Fruit fly (Drosophila melanogaster) whole organism, embryonic: ENCODE measurements around the gene CG33181.
A peak's percentile ranks its signal among the peaks of the same experiment; 100 is the strongest.

ENCODE experiments used
- Atf-2 ChIP-seq: fragments of 200-800 bp; sonication (Bioruptor generic); optimal IDR thresholded peaks from 2 replicates; lab custom pipeline; 2016; ENCODE audit warnings: missing biosample characterization, missing genetic modification characterization
- Bdp1 ChIP-seq: fragments of 200-800 bp; sonication (Bioruptor generic); optimal IDR thresholded peaks from 3 replicates; lab custom pipeline; 2016; ENCODE audit warnings: missing biosample characterization, missing genetic modification characterization
- BtbVII ChIP-seq: fragments of 200-800 bp; sonication (Bioruptor generic); optimal IDR thresholded peaks from 3 replicates; lab custom pipeline; 2017; ENCODE audit warnings: missing biosample characterization, mild to moderate bottlenecking, missing genetic modification characterization
- CG12071 ChIP-seq: fragments of 200-800 bp; sonication (Bioruptor generic); optimal IDR thresholded peaks from 3 replicates; lab custom pipeline; 2018; ENCODE audit warnings: missing biosample characterization, mild to moderate bottlenecking, missing genetic modification characterization
- CG12942 ChIP-seq: fragments of 200-800 bp; sonication (Bioruptor generic); optimal IDR thresholded peaks from 3 replicates; lab custom pipeline; 2016; ENCODE audit warnings: missing biosample characterization, missing genetic modification characterization
- CG13287 ChIP-seq: fragments of 200-800 bp; sonication (Bioruptor generic); IDR thresholded peaks from 2 replicates; pipeline ENCODE4 v1.3.6; 2022; ENCODE audit warnings: missing biosample characterization, missing genetic modification characterization; ENCODE audit not compliant: partially characterized antibody
- CG14014 ChIP-seq: fragments of 200-800 bp; sonication (Bioruptor generic); IDR thresholded peaks from 2 replicates; pipeline ENCODE4 v1.3.6; 2022; ENCODE audit warnings: missing biosample characterization, missing genetic modification characterization
- CG2129 ChIP-seq: fragments of 200-800 bp; sonication (Bioruptor generic); IDR thresholded peaks from 2 replicates; pipeline ENCODE4 v1.3.6; 2022; ENCODE audit warnings: missing biosample characterization, missing genetic modification characterization; ENCODE audit not compliant: partially characterized antibody
- CG2712 ChIP-seq: fragments of 200-800 bp; optimal IDR thresholded peaks from 3 replicates; lab custom pipeline; 2019; ENCODE audit warnings: missing biosample characterization, mild to moderate bottlenecking, missing genetic modification characterization, moderate library complexity
- CG31224 ChIP-seq: fragments of 200-800 bp; sonication (Bioruptor generic); IDR thresholded peaks from 2 replicates; pipeline ENCODE4 v1.3.6; 2022; ENCODE audit warnings: missing biosample characterization, missing genetic modification characterization
- CG32767 ChIP-seq: fragments of 200-800 bp; sonication (Bioruptor generic); IDR thresholded peaks from 2 replicates; pipeline ENCODE4 v1.3.6; 2022; ENCODE audit warnings: missing biosample characterization, missing genetic modification characterization
- CG3407 ChIP-seq: fragments of 200-800 bp; sonication (Bioruptor generic); optimal IDR thresholded peaks from 2 replicates; lab custom pipeline; 2018; ENCODE audit warnings: missing biosample characterization, mild to moderate bottlenecking, missing genetic modification characterization
- CG4328 ChIP-seq: fragments of 200-800 bp; sonication (Bioruptor generic); optimal IDR thresholded peaks from 3 replicates; lab custom pipeline; 2017; ENCODE audit warnings: missing biosample characterization, missing genetic modification reagents, missing genetic modification characterization
- CG4730 ChIP-seq: fragments of 200-800 bp; sonication (Bioruptor generic); IDR thresholded peaks from 2 replicates; pipeline ENCODE4 v1.3.6; 2022; ENCODE audit warnings: missing biosample characterization, missing genetic modification characterization
- CG4820 ChIP-seq: fragments of 200-800 bp; sonication (Bioruptor generic); optimal IDR thresholded peaks from 3 replicates; lab custom pipeline; 2016; ENCODE audit warnings: missing biosample characterization, missing genetic modification characterization
- CG8388 ChIP-seq: fragments of 200-800 bp; sonication (Bioruptor generic); optimal IDR thresholded peaks from 2 replicates; lab custom pipeline; 2019; ENCODE audit warnings: missing biosample characterization, mild to moderate bottlenecking, missing genetic modification characterization, moderate library complexity
- CG8478 ChIP-seq: fragments of >200 bp; optimal IDR thresholded peaks from 2 replicates; lab custom pipeline; 2018
- CG8924 ChIP-seq: fragments of 200-800 bp; optimal IDR thresholded peaks from 3 replicates; lab custom pipeline; 2019; ENCODE audit warnings: missing biosample characterization, mild to moderate bottlenecking, missing genetic modification characterization, moderate library complexity
- CG9797 ChIP-seq: fragments of 200-800 bp; sonication (Bioruptor generic); optimal IDR thresholded peaks from 3 replicates; lab custom pipeline; 2018; ENCODE audit warnings: missing biosample characterization, mild to moderate bottlenecking, missing genetic modification characterization
- CrebB ChIP-seq: fragments of 200-800 bp; sonication (Bioruptor generic); optimal IDR thresholded peaks from 3 replicates; lab custom pipeline; 2018; ENCODE audit warnings: missing biosample characterization, mild to moderate bottlenecking, missing genetic modification characterization
- D19B ChIP-seq: fragments of 200-800 bp; sonication (Bioruptor generic); optimal IDR thresholded peaks from 2 replicates; lab custom pipeline; 2017; ENCODE audit warnings: missing biosample characterization, mild to moderate bottlenecking, missing genetic modification characterization
- Dp ChIP-seq: fragments of 200-800 bp; sonication (Bioruptor generic); optimal IDR thresholded peaks from 2 replicates; lab custom pipeline; 2018; ENCODE audit warnings: missing biosample characterization, mild to moderate bottlenecking, missing genetic modification characterization, moderate library complexity
- Dref ChIP-seq: fragments of 200-800 bp; sonication (Bioruptor generic); IDR thresholded peaks from 2 replicates; pipeline ENCODE4 v1.3.6; 2022; ENCODE audit warnings: missing biosample characterization, missing genetic modification characterization
- HLHmδ ChIP-seq: fragments of 200-800 bp; sonication (Bioruptor generic); optimal IDR thresholded peaks from 2 replicates; lab custom pipeline; 2018; ENCODE audit warnings: missing biosample characterization, mild to moderate bottlenecking, missing genetic modification characterization, moderate library complexity
- Hand ChIP-seq: fragments of 200-800 bp; sonication (Bioruptor generic); optimal IDR thresholded peaks from 2 replicates; lab custom pipeline; 2017; ENCODE audit warnings: mild to moderate bottlenecking, missing biosample characterization, missing genetic modification reagents, missing genetic modification characterization
- Hmr ChIP-seq: fragments of 200-800 bp; sonication (Bioruptor generic); optimal IDR thresholded peaks from 3 replicates; lab custom pipeline; 2017; ENCODE audit warnings: mild to moderate bottlenecking, missing biosample characterization, missing genetic modification reagents, missing genetic modification characterization
- Med ChIP-seq: fragments of 200-800 bp; sonication (Bioruptor generic); peaks from one replicate; lab custom pipeline; 2016; ENCODE audit warnings: missing biosample characterization, missing genetic modification characterization, mild to moderate bottlenecking, inconsistent platforms, moderate library complexity
- Myb ChIP-seq: fragments of 200-800 bp; sonication (Bioruptor generic); optimal IDR thresholded peaks from 2 replicates; lab custom pipeline; 2016; ENCODE audit warnings: missing biosample characterization, missing genetic modification characterization
- NK7.1 ChIP-seq: fragments of 200-800 bp; sonication (Bioruptor generic); optimal IDR thresholded peaks from 3 replicates; lab custom pipeline; 2016; ENCODE audit warnings: missing biosample characterization, missing genetic modification characterization
- Nf-YA ChIP-seq: fragments of 200-800 bp; sonication (Bioruptor generic); IDR thresholded peaks from 2 replicates; pipeline ENCODE4 v1.3.6; 2022; ENCODE audit warnings: missing biosample characterization, missing genetic modification characterization
- Scr ChIP-seq: fragments of 200-800 bp; sonication (Bioruptor generic); IDR thresholded peaks from 2 replicates; pipeline ENCODE4 v1.3.6; 2022; ENCODE audit warnings: missing biosample characterization, missing genetic modification characterization; ENCODE audit not compliant: partially characterized antibody
- Spps ChIP-seq: fragments of 200-800 bp; sonication (Bioruptor generic); optimal IDR thresholded peaks from 2 replicates; lab custom pipeline; 2018; ENCODE audit warnings: missing biosample characterization, mild to moderate bottlenecking, missing genetic modification characterization
- Sry-δ ChIP-seq: fragments of 200-800 bp; sonication (Bioruptor generic); optimal IDR thresholded peaks from 2 replicates; lab custom pipeline; 2016; ENCODE audit warnings: missing biosample characterization, missing genetic modification characterization
- Usf ChIP-seq: fragments of 200-800 bp; sonication (Bioruptor generic); optimal IDR thresholded peaks from 2 replicates; lab custom pipeline; 2017; ENCODE audit warnings: missing genotype, missing biosample characterization, missing genetic modification characterization
- al ChIP-seq: fragments of 200-800 bp; sonication (Bioruptor generic); IDR thresholded peaks from 2 replicates; pipeline ENCODE4 v1.3.6; 2022; ENCODE audit warnings: missing biosample characterization, missing genetic modification characterization
- corto ChIP-seq: fragments of 200-800 bp; sonication (Bioruptor generic); optimal IDR thresholded peaks from 2 replicates; lab custom pipeline; 2016; ENCODE audit warnings: missing biosample characterization, mild to moderate bottlenecking, missing genetic modification characterization, moderate library complexity
- dm ChIP-seq: fragments of 200-800 bp; sonication (Bioruptor generic); optimal IDR thresholded peaks from 3 replicates; lab custom pipeline; 2016; ENCODE audit warnings: missing biosample characterization, missing genetic modification characterization
- dysf ChIP-seq: fragments of 200-800 bp; sonication (Bioruptor generic); IDR thresholded peaks from 3 replicates; pipeline ENCODE4 v1.3.6; 2022; ENCODE audit warnings: missing biosample characterization, missing genetic modification characterization
- eyg ChIP-seq: fragments of 200-800 bp; sonication (Bioruptor generic); optimal IDR thresholded peaks from 3 replicates; lab custom pipeline; 2016; ENCODE audit warnings: missing biosample characterization, missing genetic modification characterization
- fru ChIP-seq: fragments of >200 bp; optimal IDR thresholded peaks from 2 replicates; lab custom pipeline; 2017
- fu2 ChIP-seq: fragments of 200-800 bp; sonication (Bioruptor generic); optimal IDR thresholded peaks from 2 replicates; lab custom pipeline; 2016; ENCODE audit warnings: missing biosample characterization, missing genetic modification characterization
- gfzf ChIP-seq: fragments of 200-800 bp; sonication (Bioruptor generic); optimal IDR thresholded peaks from 2 replicates; lab custom pipeline; 2016; ENCODE audit warnings: missing biosample characterization, mild to moderate bottlenecking, missing genetic modification characterization, moderate library complexity
- gt ChIP-seq: fragments of 200-800 bp; sonication (Bioruptor generic); IDR thresholded peaks from 2 replicates; pipeline ENCODE4 v1.3.6; 2022; ENCODE audit warnings: missing biosample characterization, missing genetic modification characterization
- klu ChIP-seq: fragments of 200-800 bp; sonication (Bioruptor generic); IDR thresholded peaks from 2 replicates; pipeline ENCODE4 v1.3.6; 2022; ENCODE audit warnings: missing biosample characterization, missing genetic modification characterization
- lab ChIP-seq: fragments of 200-800 bp; sonication (Bioruptor generic); optimal IDR thresholded peaks from 3 replicates; lab custom pipeline; 2017; ENCODE audit warnings: missing biosample characterization, missing genetic modification characterization, mild to moderate bottlenecking, moderate library complexity, missing genetic modification reagents
- lbe ChIP-seq: fragments of 200-800 bp; sonication (Bioruptor generic); optimal IDR thresholded peaks from 2 replicates; lab custom pipeline; 2016; ENCODE audit warnings: missing biosample characterization, mild to moderate bottlenecking, missing genetic modification characterization
- mld ChIP-seq: fragments of 200-800 bp; sonication (Bioruptor generic); IDR thresholded peaks from 3 replicates; pipeline ENCODE4 v1.3.6; 2022; ENCODE audit warnings: missing biosample characterization, missing genetic modification characterization; ENCODE audit not compliant: partially characterized antibody
- pfk ChIP-seq: fragments of 200-800 bp; sonication (Bioruptor generic); optimal IDR thresholded peaks from 2 replicates; lab custom pipeline; 2018; ENCODE audit warnings: missing biosample characterization, mild to moderate bottlenecking, missing genetic modification characterization, moderate library complexity
- pzg ChIP-seq: fragments of 200-800 bp; sonication (Bioruptor generic); optimal IDR thresholded peaks from 3 replicates; lab custom pipeline; 2018; ENCODE audit warnings: missing biosample characterization, mild to moderate bottlenecking, missing genetic modification characterization, moderate library complexity
- so ChIP-seq: fragments of 200-800 bp; sonication (Bioruptor generic); IDR thresholded peaks from 3 replicates; pipeline ENCODE4 v1.3.6; 2022; ENCODE audit warnings: missing biosample characterization, missing genetic modification characterization
- stwl ChIP-seq: fragments of 200-800 bp; sonication (Bioruptor generic); optimal IDR thresholded peaks from 3 replicates; lab custom pipeline; 2018; ENCODE audit warnings: missing biosample characterization, mild to moderate bottlenecking, missing genetic modification characterization, moderate library complexity
- zen ChIP-seq: fragments of 200-800 bp; sonication (Bioruptor generic); optimal IDR thresholded peaks from 3 replicates; lab custom pipeline; 2018; ENCODE audit warnings: missing biosample characterization, mild to moderate bottlenecking, missing genetic modification characterization, moderate library complexity

The CG33181 gene

DNA sequence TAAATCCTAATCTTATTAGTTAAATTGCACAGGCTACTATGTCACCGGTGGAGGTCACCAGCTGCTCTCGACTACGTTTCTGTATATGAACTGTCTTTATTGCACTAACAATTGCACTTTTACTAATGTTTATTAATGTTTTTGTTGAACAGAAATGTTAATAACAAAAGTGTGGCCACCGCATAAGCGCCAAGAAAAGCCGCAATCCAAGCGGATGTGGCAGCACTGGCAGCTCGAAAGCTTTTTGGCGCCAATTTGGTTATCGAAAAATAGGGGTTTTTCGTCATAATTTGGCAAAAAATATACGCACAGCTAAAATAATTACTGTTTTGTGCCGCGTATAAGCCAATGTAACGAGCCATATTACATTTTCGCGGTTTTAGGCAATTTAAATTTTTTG is 47.0 kb upstream of the CG33181 start, which contains the start of gene CG12123 (continued):
- TF ChIP-seq stwl, result peak; percentile 5
- no peak for TF ChIP-seq fru (lab: Kevin White, UChicago)
- TF ChIP-seq dysf (GFP tag; lab: Robert Waterston, UW), result no peak
- no peak for TF ChIP-seq zen (tag; lab: Kevin White, UChicago)
- TF ChIP-seq CG8478, result no peak
- TF ChIP-seq Scr (GFP tag; lab: Robert Waterston, UW), result no peak
- TF ChIP-seq CG2712 (tag; lab: Kevin White, UChicago), result no peak
- TF ChIP-seq dm, result no peak
- TF ChIP-seq al (GFP tag; lab: Robert Waterston, UW), result no peak
- TF ChIP-seq fu2 (GFP tag; lab: Kevin White, UChicago), result no peak
- TF ChIP-seq CG4328 (GFP tag; lab: Kevin White, UChicago), result no peak
- no peak for TF ChIP-seq Nf-YA (GFP tag; lab: Robert Waterston, UW)
- no peak for TF ChIP-seq lab
- no peak for TF ChIP-seq CrebB (tag; lab: Kevin White, UChicago)
- no peak for TF ChIP-seq so (GFP tag; lab: Robert Waterston, UW)
- no peak for TF ChIP-seq CG31224
- TF ChIP-seq CG9797 (GFP tag; lab: Kevin White, UChicago), result peak; percentile 25
- TF ChIP-seq gt (GFP tag; lab: Robert Waterston, UW), result no peak
- TF ChIP-seq Atf-2 (GFP tag; lab: Kevin White, UChicago), result no peak
- TF ChIP-seq CG13287 (GFP tag; lab: Robert Waterston, UW), result no peak
- no peak for TF ChIP-seq Hmr (GFP tag; lab: Kevin White, UChicago)
- no peak for TF ChIP-seq pfk (GFP tag; lab: Kevin White, UChicago)
- no peak for TF ChIP-seq Bdp1 (GFP tag; lab: Kevin White, UChicago)
- no peak for TF ChIP-seq eyg (GFP tag; lab: Kevin White, UChicago)
- no peak for TF ChIP-seq CG8388
- TF ChIP-seq HLHmδ (GFP tag; lab: Kevin White, UChicago), result no peak
- peak; percentile 7 for TF ChIP-seq Sry-δ (GFP tag; lab: Kevin White, UChicago)
- peak; percentile 65 for TF ChIP-seq Dref (GFP tag; lab: Robert Waterston, UW)
- no peak for TF ChIP-seq Spps (tag; lab: Kevin White, UChicago)
- no peak for TF ChIP-seq Usf (GFP tag; lab: Kevin White, UChicago)
- TF ChIP-seq gfzf, result peak; percentile 76
- TF ChIP-seq CG12071 (GFP tag; lab: Kevin White, UChicago), result no peak
- TF ChIP-seq CG4730 (GFP tag; lab: Robert Waterston, UW), result no peak
- no peak for TF ChIP-seq CG4820 (GFP tag; lab: Kevin White, UChicago)
- no peak for TF ChIP-seq BtbVII
- no peak for TF ChIP-seq CG14014
- no peak for TF ChIP-seq Hand (GFP tag; lab: Kevin White, UChicago)
- TF ChIP-seq lbe (GFP tag; lab: Kevin White, UChicago), result peak; percentile 27
- TF ChIP-seq D19B (GFP tag; lab: Kevin White, UChicago), result no peak
- peak; percentile 25 for TF ChIP-seq Myb (GFP tag; lab: Kevin White, UChicago)
- TF ChIP-seq corto, result no peak
- peak; percentile 82 for TF ChIP-seq Dp (GFP tag; lab: Kevin White, UChicago)
- peak; percentile 72 for TF ChIP-seq pzg
- no peak for TF ChIP-seq NK7.1 (GFP tag; lab: Kevin White, UChicago)
- no peak for TF ChIP-seq CG32767 (GFP tag; lab: Robert Waterston, UW)
- TF ChIP-seq Med (GFP tag; lab: Kevin White, UChicago), result peak; percentile 24
- TF ChIP-seq CG8924 (tag; lab: Kevin White, UChicago), result peak; percentile 55
- no peak for TF ChIP-seq CG3407 (GFP tag; lab: Kevin White, UChicago)
- TF ChIP-seq klu, result no peak
- no peak for TF ChIP-seq mld (GFP tag; lab: Robert Waterston, UW)
- TF ChIP-seq CG12942 (GFP tag; lab: Kevin White, UChicago), result no peak
- TF ChIP-seq CG2129 (GFP tag; lab: Robert Waterston, UW), result no peak
